Fruit fly (Drosophila melanogaster) whole organism, embryonic: ENCODE results near the gene Rlb1.
A peak's percentile ranks its signal among the peaks of the same experiment; 100 is the strongest.

Source experiments
- BtbVII ChIP-seq: fragments of 200-800 bp; sonication (Bioruptor generic); optimal IDR thresholded peaks from 3 replicates; lab custom pipeline; 2017; ENCODE audit warnings: missing biosample characterization, mild to moderate bottlenecking, missing genetic modification characterization
- CG10274 ChIP-seq: fragments of 200-800 bp; sonication (Bioruptor generic); optimal IDR thresholded peaks from 3 replicates; lab custom pipeline; 2017; ENCODE audit warnings: missing biosample characterization, mild to moderate bottlenecking, missing genetic modification characterization
- CG10431 ChIP-seq: fragments of 200-800 bp; sonication (Bioruptor generic); optimal IDR thresholded peaks from 3 replicates; lab custom pipeline; 2018; ENCODE audit warnings: missing biosample characterization, mild to moderate bottlenecking, missing genetic modification characterization
- CG10462 ChIP-seq: fragments of 200-800 bp; sonication (Bioruptor generic); optimal IDR thresholded peaks from 2 replicates; lab custom pipeline; 2016; ENCODE audit warnings: missing biosample characterization, missing genetic modification characterization
- CG10543 ChIP-seq: fragments of 200-800 bp; sonication (Bioruptor generic); optimal IDR thresholded peaks from 3 replicates; lab custom pipeline; 2017; ENCODE audit warnings: missing biosample characterization, mild to moderate bottlenecking, missing genetic modification characterization, moderate library complexity
- CG10654 ChIP-seq: fragments of 200-800 bp; sonication (Bioruptor generic); optimal IDR thresholded peaks from 2 replicates; lab custom pipeline; 2016; ENCODE audit warnings: missing biosample characterization, missing genetic modification characterization
- CG11696 ChIP-seq: fragments of 200-800 bp; sonication (Bioruptor generic); IDR thresholded peaks from 2 replicates; pipeline ENCODE4 v1.3.6; 2022; ENCODE audit warnings: missing biosample characterization, missing genetic modification characterization
- CG14441 ChIP-seq: fragments of 200-800 bp; sonication (Bioruptor generic); IDR thresholded peaks from 2 replicates; pipeline ENCODE4 v1.3.6; 2022; ENCODE audit warnings: missing biosample characterization, missing genetic modification characterization
- CG14860 ChIP-seq: fragments of 200-800 bp; sonication (Bioruptor generic); IDR thresholded peaks from 3 replicates; pipeline ENCODE4 v1.3.6; 2022; ENCODE audit warnings: missing biosample characterization, missing genetic modification characterization; ENCODE audit not compliant: partially characterized antibody
- CG1603 ChIP-seq: fragments of 200-800 bp; sonication (Bioruptor generic); optimal IDR thresholded peaks from 2 replicates; lab custom pipeline; 2019; ENCODE audit warnings: missing biosample characterization, mild to moderate bottlenecking, missing genetic modification characterization, moderate library complexity
- CG17186 ChIP-seq: fragments of 200-800 bp; sonication (Bioruptor generic); optimal IDR thresholded peaks from 3 replicates; lab custom pipeline; 2017; ENCODE audit warnings: missing biosample characterization, missing genetic modification reagents, missing genetic modification characterization
- CG31441 ChIP-seq: fragments of 200-800 bp; sonication (Bioruptor generic); IDR thresholded peaks from 2 replicates; pipeline ENCODE4 v1.3.6; 2022; ENCODE audit warnings: missing biosample characterization, missing genetic modification characterization
- CG33213 ChIP-seq: fragments of 200-800 bp; sonication (Bioruptor generic); optimal IDR thresholded peaks from 3 replicates; lab custom pipeline; 2016; ENCODE audit warnings: missing biosample characterization, missing genetic modification characterization
- CG3995 ChIP-seq: fragments of 200-800 bp; sonication (Bioruptor generic); optimal IDR thresholded peaks from 3 replicates; lab custom pipeline; 2016; ENCODE audit warnings: missing biosample characterization, missing genetic modification characterization
- CG4404 ChIP-seq: fragments of 200-800 bp; sonication (Bioruptor generic); IDR thresholded peaks from 2 replicates; pipeline ENCODE4 v1.3.6; 2022; ENCODE audit warnings: missing biosample characterization, missing genetic modification characterization
- CG4617 ChIP-seq: fragments of 200-800 bp; sonication (Bioruptor generic); optimal IDR thresholded peaks from 3 replicates; lab custom pipeline; 2016; ENCODE audit warnings: missing biosample characterization, missing genetic modification characterization, borderline replicate concordance
- CG6654 ChIP-seq: fragments of 200-800 bp; sonication (Bioruptor generic); optimal IDR thresholded peaks from 2 replicates; lab custom pipeline; 2017; ENCODE audit warnings: missing biosample characterization, mild to moderate bottlenecking, missing genetic modification characterization
- CG6765 ChIP-seq: fragments of 200-800 bp; sonication (Bioruptor generic); optimal IDR thresholded peaks from 3 replicates; lab custom pipeline; 2017; ENCODE audit warnings: missing biosample characterization, mild to moderate bottlenecking, missing genetic modification characterization
- CG6791 ChIP-seq: fragments of 200-800 bp; sonication (Bioruptor generic); IDR thresholded peaks from 3 replicates; pipeline ENCODE4 v1.3.6; 2022; ENCODE audit warnings: missing biosample characterization, missing genetic modification characterization; ENCODE audit not compliant: partially characterized antibody
- CG7271 ChIP-seq: fragments of 200-800 bp; sonication (Bioruptor generic); optimal IDR thresholded peaks from 2 replicates; lab custom pipeline; 2018; ENCODE audit warnings: missing biosample characterization, mild to moderate bottlenecking, missing genetic modification characterization, moderate library complexity
- CG8089 ChIP-seq: fragments of 200-800 bp; sonication (Bioruptor generic); optimal IDR thresholded peaks from 3 replicates; lab custom pipeline; 2016; ENCODE audit warnings: missing biosample characterization, missing genetic modification characterization
- CG8290 ChIP-seq, 3 experiments: fragments of 200-800 bp; sonication (Bioruptor generic); optimal IDR thresholded peaks; 2 replicates each; lab custom pipeline; 2016 to 2019; ENCODE audit warnings: missing biosample characterization in 3 of 3, missing genetic modification characterization in 3 of 3, mild to moderate bottlenecking in 2 of 3, moderate library complexity in 1 of 3
- CG8765 ChIP-seq: fragments of 200-800 bp; sonication (Bioruptor generic); IDR thresholded peaks from 2 replicates; pipeline ENCODE4 v1.3.6; 2022; ENCODE audit warnings: missing biosample characterization, missing genetic modification characterization
- CG8944 ChIP-seq: fragments of 200-800 bp; sonication (Bioruptor generic); optimal IDR thresholded peaks from 3 replicates; lab custom pipeline; 2016; ENCODE audit warnings: missing biosample characterization, missing genetic modification characterization
- CG9215 ChIP-seq: fragments of 200-800 bp; sonication (Bioruptor generic); IDR thresholded peaks from 2 replicates; pipeline ENCODE4 v1.3.6; 2022; ENCODE audit warnings: missing biosample characterization, missing genetic modification characterization
- CG9817 ChIP-seq: fragments of 200-800 bp; sonication (Bioruptor generic); optimal IDR thresholded peaks from 2 replicates; lab custom pipeline; 2018; ENCODE audit warnings: missing biosample characterization, mild to moderate bottlenecking, missing genetic modification characterization, moderate library complexity
- Dll ChIP-seq: fragments of 200-800 bp; sonication (Bioruptor generic); IDR thresholded peaks from 4 replicates; pipeline ENCODE4 v1.3.6; 2022; ENCODE audit warnings: missing biosample characterization, missing genetic modification characterization; ENCODE audit not compliant: partially characterized antibody
- Drgx ChIP-seq: fragments of 200-800 bp; sonication (Bioruptor generic); IDR thresholded peaks from 2 replicates; pipeline ENCODE4 v1.3.6; 2022; ENCODE audit warnings: missing biosample characterization, missing genetic modification characterization
- ERR ChIP-seq: fragments of 200-800 bp; sonication (Bioruptor generic); optimal IDR thresholded peaks from 2 replicates; lab custom pipeline; 2016; ENCODE audit warnings: missing biosample characterization, missing genetic modification characterization
- Elba2 ChIP-seq: fragments of 200-800 bp; sonication (Bioruptor generic); optimal IDR thresholded peaks from 3 replicates; lab custom pipeline; 2016; ENCODE audit warnings: missing biosample characterization, missing genetic modification characterization
- H15 ChIP-seq: fragments of 200-800 bp; sonication (Bioruptor generic); IDR thresholded peaks from 3 replicates; pipeline ENCODE4 v1.3.6; 2022; ENCODE audit warnings: missing biosample characterization, missing genetic modification characterization
- Hand ChIP-seq: fragments of 200-800 bp; sonication (Bioruptor generic); optimal IDR thresholded peaks from 2 replicates; lab custom pipeline; 2017; ENCODE audit warnings: mild to moderate bottlenecking, missing biosample characterization, missing genetic modification reagents, missing genetic modification characterization
- Mad ChIP-seq: fragments of 200-800 bp; sonication (Bioruptor generic); optimal IDR thresholded peaks from 2 replicates; lab custom pipeline; 2016; ENCODE audit warnings: missing biosample characterization, missing genetic modification characterization
- PHDP ChIP-seq: fragments of 200-800 bp; sonication (Bioruptor generic); optimal IDR thresholded peaks from 3 replicates; lab custom pipeline; 2018; ENCODE audit warnings: missing biosample characterization, mild to moderate bottlenecking, missing genetic modification characterization, moderate library complexity
- Pdp1 ChIP-seq, 2 experiments: fragments of 200-800 bp; sonication (Bioruptor generic); optimal IDR thresholded peaks; 3 replicates each; lab custom pipeline; 2016; ENCODE audit warnings: missing biosample characterization in 2 of 2, missing genetic modification characterization in 2 of 2, mild to moderate bottlenecking in 1 of 2, moderate library complexity in 1 of 2
- Poxn ChIP-seq: fragments of 200-800 bp; sonication (Bioruptor generic); IDR thresholded peaks from 2 replicates; pipeline ENCODE4 v1.3.6; 2022; ENCODE audit warnings: missing biosample characterization, missing genetic modification characterization
- Side ChIP-seq: fragments of 200-800 bp; sonication (Bioruptor generic); optimal IDR thresholded peaks from 2 replicates; lab custom pipeline; 2016; ENCODE audit warnings: missing biosample characterization, missing genetic modification characterization
- bigmax ChIP-seq: fragments of 200-800 bp; sonication (Bioruptor generic); optimal IDR thresholded peaks from 2 replicates; lab custom pipeline; 2018; ENCODE audit warnings: missing biosample characterization, mild to moderate bottlenecking, missing genetic modification characterization
- ci ChIP-seq: fragments of 200-800 bp; sonication (Bioruptor generic); IDR thresholded peaks from 3 replicates; pipeline ENCODE4 v1.3.6; 2022; ENCODE audit warnings: missing biosample characterization, missing genetic modification characterization
- kay ChIP-seq: fragments of 200-800 bp; sonication (Bioruptor generic); optimal IDR thresholded peaks from 2 replicates; lab custom pipeline; 2016; ENCODE audit warnings: missing biosample characterization, missing genetic modification characterization
- pan ChIP-seq, 4 experiments: fragments of >200 bp in 3 of 4; fragments of 200-800 bp in 1 of 4; sonication (Bioruptor generic) in 1 of 4; optimal IDR thresholded peaks in 3 of 4; IDR thresholded peaks in 1 of 4; 2 replicates each; pipeline versions ENCODE4 v1.3.6 to Lab custom; 2017 to 2022; ENCODE audit warnings: missing biosample characterization in 2 of 4, missing genetic modification characterization in 2 of 4, mixed read lengths in 1 of 4
- repo ChIP-seq: fragments of 200-800 bp; sonication (Bioruptor generic); optimal IDR thresholded peaks from 2 replicates; lab custom pipeline; 2016; ENCODE audit warnings: missing biosample characterization, missing genetic modification characterization
- sisA ChIP-seq: fragments of 200-800 bp; sonication (Bioruptor generic); IDR thresholded peaks from 2 replicates; pipeline ENCODE4 v1.3.6; 2022; ENCODE audit warnings: missing biosample characterization, missing genetic modification characterization
- sna ChIP-seq: fragments of 200-800 bp; sonication (Bioruptor generic); IDR thresholded peaks from 2 replicates; pipeline ENCODE4 v1.3.6; 2022; ENCODE audit warnings: missing biosample characterization, missing genetic modification characterization; ENCODE audit not compliant: partially characterized antibody
- unpg ChIP-seq: fragments of 200-800 bp; sonication (Bioruptor generic); optimal IDR thresholded peaks from 3 replicates; lab custom pipeline; 2018; ENCODE audit warnings: missing biosample characterization, mild to moderate bottlenecking, missing genetic modification characterization, moderate library complexity
- vnd ChIP-seq: fragments of 200-800 bp; sonication (Bioruptor generic); IDR thresholded peaks from 3 replicates; pipeline ENCODE4 v1.3.6; 2022; ENCODE audit warnings: missing biosample characterization, missing genetic modification characterization; ENCODE audit not compliant: partially characterized antibody
- zf30C ChIP-seq: fragments of 200-800 bp; sonication (Bioruptor generic); optimal IDR thresholded peaks from 3 replicates; lab custom pipeline; 2018; ENCODE audit warnings: missing biosample characterization, mild to moderate bottlenecking, missing genetic modification characterization

Rlb1 gene

dm6 chr3R:9493627-9494626 lies 19.2 kb upstream of the Rlb1 start, which contains the start of gene CG16779:
Gene CG16779 (minus strand): TSS chr3R:9493677.
- TF ChIP-seq CG10543 (peak; percentile 57), CG11696 (GFP tag; lab: Robert Waterston, UW) (no peak), Elba2 (GFP tag; lab: Kevin White, UChicago) (no peak), CG4617 (no peak), pan (optimal IDR thresholded peaks at IDR 0.05; lab: Kevin White, UChicago) (no peak), pan (GFP tag; optimal IDR thresholded peaks at IDR 0.05 in 1 of 2, IDR thresholded peaks at IDR 0.05 in 1 of 2) (no peak), Dll (GFP tag; lab: Robert Waterston, UW) (no peak; the same call in 3 of the 4 replicates), CG9817 (tag; lab: Kevin White, UChicago) (peak; percentile 7), Mad (GFP tag; lab: Kevin White, UChicago) (no peak), CG6654 (GFP tag; lab: Kevin White, UChicago) (no peak), CG14860 (no peak), sna (GFP tag; lab: Robert Waterston, UW) (0 out of 2 replicates have a peak, but pooled peaks have one; percentile 25), PHDP (peak; percentile 45), CG9215 (GFP tag; lab: Robert Waterston, UW) (peak; percentile 99), CG10462 (GFP tag; lab: Kevin White, UChicago) (no peak), CG10431 (no peak), sisA (0 out of 2 replicates have a peak, but pooled peaks have one; percentile 12), Hand (GFP tag; lab: Kevin White, UChicago) (no peak), CG3995 (GFP tag; lab: Kevin White, UChicago) (no peak), repo (GFP tag; lab: Kevin White, UChicago) (no peak), H15 (no peak), unpg (GFP tag; lab: Kevin White, UChicago) (no peak), CG7271 (tag; lab: Kevin White, UChicago) (no peak), ERR (peak; percentile 27), kay (GFP tag; lab: Kevin White, UChicago) (peak; percentile 5), CG4404 (GFP tag; lab: Robert Waterston, UW) (peak; percentile 36; the same call in 1 of the 2 replicates), CG17186 (GFP tag; lab: Kevin White, UChicago) (no peak), Side (GFP tag; lab: Kevin White, UChicago) (no peak), CG1603 (tag; lab: Kevin White, UChicago) (no peak), zf30C (GFP tag; lab: Kevin White, UChicago) (no peak), CG8290 (GFP tag; optimal IDR thresholded peaks at IDR 0.05; lab: Kevin White, UChicago) (no peak), CG8290 (tag; optimal IDR thresholded peaks at IDR 0.05; lab: Kevin White, UChicago) (no peak), CG14441 (GFP tag; lab: Robert Waterston, UW) (peak; percentile 27; the same call in 1 of the 2 replicates), CG8944 (GFP tag; lab: Kevin White, UChicago) (no peak), CG8089 (no peak), CG33213 (no peak), CG31441 (GFP tag; lab: Robert Waterston, UW) (peak; percentile 69; the same call in 1 of the 2 replicates), CG10274 (GFP tag; lab: Kevin White, UChicago) (no peak), CG6765 (GFP tag; lab: Kevin White, UChicago) (no peak), CG8765 (GFP tag; lab: Robert Waterston, UW) (no peak), Poxn (no peak), BtbVII (GFP tag; lab: Kevin White, UChicago) (no peak), Drgx (GFP tag; lab: Robert Waterston, UW) (no peak), CG10654 (no peak), vnd (GFP tag; lab: Robert Waterston, UW) (no peak), Pdp1 (GFP tag; optimal IDR thresholded peaks at IDR 0.05; lab: Kevin White, UChicago) (peak in 1 of 2 experiments; percentile 44), CG6791 (no peak), bigmax (GFP tag; lab: Kevin White, UChicago) (no peak), ci (GFP tag; lab: Robert Waterston, UW) (peak; percentile 44; the same call in 1 of the 3 replicates)
